Worm (Caenorhabditis elegans) whole organism, L2 larva: ENCODE results near the gene C27A2.7.

ENCODE experiments used
- C34F6.9 ChIP-seq: fragments of 150-350 bp; optimal IDR thresholded peaks from 2 replicates; lab custom pipeline; 2014; ENCODE audit warnings: missing biosample characterization, missing genetic modification characterization
- F13H6.1 ChIP-seq: sonication (generic microtip); optimal IDR thresholded peaks from 2 replicates; lab custom pipeline; 2016; ENCODE audit warnings: missing genetic modification characterization, missing compliant biosample characterization
- R02D3.7 ChIP-seq: fragments of 150-350 bp; optimal IDR thresholded peaks from 2 replicates; lab custom pipeline; 2014; ENCODE audit warnings: missing biosample characterization, missing genetic modification characterization
- Y55F3AM.14 ChIP-seq: fragments of 200-800 bp; sonication (Bioruptor generic); optimal IDR thresholded peaks from 2 replicates; lab custom pipeline; 2018; ENCODE audit warnings: mild to moderate bottlenecking, missing genetic modification characterization, missing compliant biosample characterization
- ama-1 ChIP-seq: fragments of 150-350 bp; optimal IDR thresholded peaks from 2 replicates; lab custom pipeline; 2018; ENCODE audit warnings: inconsistent platforms
- blmp-1 ChIP-seq: sonication (generic microtip); optimal IDR thresholded peaks from 2 replicates; lab custom pipeline; 2017; ENCODE audit warnings: missing genetic modification characterization, mild to moderate bottlenecking, missing compliant biosample characterization, antibody characterized with exemption, moderate library complexity; ENCODE audit not compliant: insufficient read depth
- ceh-82 ChIP-seq: fragments of 150-350 bp; optimal IDR thresholded peaks from 2 replicates; lab custom pipeline; 2014; ENCODE audit warnings: missing biosample characterization, missing genetic modification characterization
- crh-2 ChIP-seq: sonication (generic microtip); optimal IDR thresholded peaks from 2 replicates; lab custom pipeline; 2017; ENCODE audit warnings: missing biosample characterization, missing genetic modification characterization
- dmd-4 ChIP-seq: sonication (generic microtip); optimal IDR thresholded peaks from 2 replicates; lab custom pipeline; 2017; ENCODE audit warnings: missing biosample characterization, missing genetic modification characterization
- egl-27 ChIP-seq: sonication (generic microtip); optimal IDR thresholded peaks from 3 replicates; lab custom pipeline; 2017; ENCODE audit warnings: missing biosample characterization, missing genetic modification reagents, missing genetic modification characterization
- fos-1 ChIP-seq: fragments of 150-350 bp; optimal IDR thresholded peaks from 2 replicates; lab custom pipeline; 2014; ENCODE audit warnings: missing biosample characterization, missing genetic modification characterization
- gmeb-1 ChIP-seq: fragments of 150-350 bp; optimal IDR thresholded peaks from 2 replicates; lab custom pipeline; 2014; ENCODE audit warnings: missing biosample characterization, missing genetic modification characterization
- lin-11 ChIP-seq: fragments of 150-350 bp; sonication (generic microtip); optimal IDR thresholded peaks from 2 replicates; lab custom pipeline; 2014; ENCODE audit warnings: missing biosample characterization, missing genetic modification characterization, inconsistent platforms, mixed read lengths
- lin-13 ChIP-seq: fragments of 150-350 bp; optimal IDR thresholded peaks from 2 replicates; lab custom pipeline; 2014; ENCODE audit warnings: missing biosample characterization, missing genetic modification reagents, missing genetic modification characterization
- lin-39 ChIP-seq: fragments of 150-350 bp; optimal IDR thresholded peaks from 2 replicates; lab custom pipeline; 2014; ENCODE audit warnings: missing biosample characterization, missing genetic modification reagents, missing genetic modification characterization
- lsy-2 ChIP-seq, 2 experiments: fragments of 150-350 bp in 1 of 2; sonication (generic microtip) in 1 of 2; optimal IDR thresholded peaks; 2 replicates each; lab custom pipeline; 2014 to 2017; ENCODE audit warnings: missing biosample characterization in 2 of 2, missing genetic modification characterization in 2 of 2
- mab-5 ChIP-seq: fragments of 150-350 bp; optimal IDR thresholded peaks from 2 replicates; lab custom pipeline; 2014; ENCODE audit warnings: missing biosample characterization, missing genetic modification characterization
- mdl-1 ChIP-seq, 2 experiments: fragments of 150-350 bp in 1 of 2; sonication (generic microtip) in 1 of 2; optimal IDR thresholded peaks; 2 replicates each; lab custom pipeline; 2017; ENCODE audit warnings: missing biosample characterization in 2 of 2, missing genetic modification characterization in 2 of 2
- nhr-10 ChIP-seq: sonication (generic microtip); optimal IDR thresholded peaks from 2 replicates; lab custom pipeline; 2017; ENCODE audit warnings: missing biosample characterization, missing genetic modification characterization
- nhr-12 ChIP-seq: fragments of 150-350 bp; optimal IDR thresholded peaks from 2 replicates; lab custom pipeline; 2014; ENCODE audit warnings: missing biosample characterization, missing genetic modification characterization
- nhr-129 ChIP-seq: fragments of 150-350 bp; optimal IDR thresholded peaks from 2 replicates; lab custom pipeline; 2014; ENCODE audit warnings: missing biosample characterization, missing genetic modification characterization
- nhr-21 ChIP-seq: fragments of 150-350 bp; optimal IDR thresholded peaks from 2 replicates; lab custom pipeline; 2014; ENCODE audit warnings: missing biosample characterization, missing genetic modification characterization
- nhr-23 ChIP-seq: fragments of 150-350 bp; optimal IDR thresholded peaks from 2 replicates; lab custom pipeline; 2014; ENCODE audit warnings: missing biosample characterization, missing genetic modification reagents, missing genetic modification characterization
- nhr-6 ChIP-seq: fragments of 150-350 bp; optimal IDR thresholded peaks from 2 replicates; lab custom pipeline; 2014; ENCODE audit warnings: missing biosample characterization, missing genetic modification characterization
- nhr-77 ChIP-seq: fragments of 150-350 bp; optimal IDR thresholded peaks from 2 replicates; lab custom pipeline; 2014; ENCODE audit warnings: missing biosample characterization, missing genetic modification characterization
- peb-1 ChIP-seq: fragments of 150-350 bp; optimal IDR thresholded peaks from 2 replicates; lab custom pipeline; 2014; ENCODE audit warnings: missing biosample characterization, missing genetic modification characterization
- sem-4 ChIP-seq: fragments of 150-350 bp; optimal IDR thresholded peaks from 2 replicates; lab custom pipeline; 2014; ENCODE audit warnings: missing biosample characterization, missing genetic modification reagents, missing genetic modification characterization
- skn-1 ChIP-seq: sonication (generic microtip); optimal IDR thresholded peaks from 2 replicates; lab custom pipeline; 2017; ENCODE audit warnings: missing biosample characterization, missing genetic modification characterization
- sma-3 ChIP-seq: sonication (generic microtip); optimal IDR thresholded peaks from 2 replicates; lab custom pipeline; 2016; ENCODE audit warnings: missing genetic modification reagents, missing genetic modification characterization, missing compliant biosample characterization
- sma-9 ChIP-seq, 2 experiments: fragments of 150-350 bp in 1 of 2; sonication (generic microtip) in 1 of 2; optimal IDR thresholded peaks; 2 replicates each; lab custom pipeline; 2014 to 2016; ENCODE audit warnings: missing genetic modification characterization in 2 of 2, mild to moderate bottlenecking in 1 of 2, missing biosample characterization in 1 of 2, missing compliant biosample characterization in 1 of 2, missing genetic modification reagents in 1 of 2, moderate library complexity in 1 of 2
- unc-39 ChIP-seq: fragments of 150-350 bp; optimal IDR thresholded peaks from 2 replicates; lab custom pipeline; 2014; ENCODE audit warnings: missing biosample characterization, missing genetic modification characterization
- unc-55 ChIP-seq: fragments of 150-350 bp; sonication (generic microtip); optimal IDR thresholded peaks from 3 replicates; lab custom pipeline; 2014; ENCODE audit warnings: missing biosample characterization, missing genetic modification reagents, missing genetic modification characterization
- zag-1 ChIP-seq: fragments of 150-350 bp; optimal IDR thresholded peaks from 2 replicates; lab custom pipeline; 2014; ENCODE audit warnings: missing biosample characterization, missing genetic modification characterization
- ztf-1 ChIP-seq: fragments of 200-800 bp; sonication (Bioruptor generic); conservative IDR thresholded peaks from 2 replicates; pipeline ENCODE4 v1.3.6; 2022; ENCODE audit warnings: missing genetic modification characterization, missing compliant biosample characterization
- ztf-11 ChIP-seq: sonication (generic microtip); optimal IDR thresholded peaks from 2 replicates; lab custom pipeline; 2017; ENCODE audit warnings: missing biosample characterization, missing genetic modification characterization
- ztf-4 ChIP-seq: fragments of 150-350 bp; optimal IDR thresholded peaks from 2 replicates; lab custom pipeline; 2014; ENCODE audit warnings: missing biosample characterization, missing genetic modification characterization

The C27A2.7 gene

DNA sequence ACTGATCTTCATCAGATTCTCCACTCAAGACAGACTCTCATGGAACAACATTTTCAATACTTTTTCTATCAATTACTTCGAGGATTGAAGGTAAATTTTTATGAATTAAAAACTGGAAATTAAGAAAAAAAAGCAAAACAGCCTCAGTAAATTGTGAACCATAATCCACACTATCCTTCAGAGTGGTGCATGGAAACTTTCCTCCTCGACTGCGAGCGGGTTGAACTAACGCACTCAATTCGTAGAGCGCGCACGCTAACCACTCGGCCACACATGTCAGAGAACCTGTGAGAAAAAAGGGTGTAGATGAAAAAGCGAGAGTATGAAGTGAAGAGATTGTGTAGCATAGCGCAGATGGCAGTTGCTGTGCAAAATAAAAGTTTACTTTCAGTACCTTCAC is 33.9 kb upstream of the C27A2.7 start:
- TF ChIP-seq sma-3 = peak; percentile 57
- peak in 1 of 2 experiments; percentile 4 for TF ChIP-seq mdl-1 (tag; optimal IDR thresholded peaks at IDR 0.05; lab: Kevin White, UChicago)
- peak; percentile 36 for TF ChIP-seq ztf-4 (tag; lab: Kevin White, UChicago)
- no peak for TF ChIP-seq dmd-4 (tag; lab: Kevin White, UChicago)
- TF ChIP-seq lin-13 (GFP tag; lab: Kevin White, UChicago) = peak; percentile 63
- TF ChIP-seq peb-1 (tag; lab: Kevin White, UChicago) = no peak
- no peak for TF ChIP-seq nhr-12 (tag; lab: Kevin White, UChicago)
- TF ChIP-seq egl-27 (tag; lab: Kevin White, UChicago) = peak; percentile 53
- no peak for TF ChIP-seq unc-39 (tag; lab: Kevin White, UChicago)
- TF ChIP-seq gmeb-1 (tag; lab: Kevin White, UChicago) = peak; percentile 67
- TF ChIP-seq C34F6.9 (tag; lab: Kevin White, UChicago) = peak; percentile 52
- no peak for TF ChIP-seq ztf-11 (tag; lab: Kevin White, UChicago)
- peak; percentile 94 for TF ChIP-seq nhr-129
- no peak for TF ChIP-seq ama-1 (lab: Kevin White, UChicago)
- peak; percentile 79 for TF ChIP-seq fos-1 (tag; lab: Kevin White, UChicago)
- no peak for TF ChIP-seq lin-39
- peak; percentile 43 for TF ChIP-seq zag-1
- peak; percentile 33 for TF ChIP-seq lin-11 (tag; lab: Kevin White, UChicago)
- no peak for TF ChIP-seq nhr-23 (tag; lab: Kevin White, UChicago)
- peak; percentile 82 for TF ChIP-seq sma-9 (GFP tag; optimal IDR thresholded peaks at IDR 0.05; lab: Kevin White, UChicago)
- no peak for TF ChIP-seq sma-9 (tag; optimal IDR thresholded peaks at IDR 0.05; lab: Kevin White, UChicago)
- peak in 1 of 2 experiments; percentile 49 for TF ChIP-seq lsy-2 (tag; optimal IDR thresholded peaks at IDR 0.05; lab: Kevin White, UChicago)
- TF ChIP-seq sem-4 (tag; lab: Kevin White, UChicago) = peak; percentile 1
- peak; percentile 70 for TF ChIP-seq crh-2
- TF ChIP-seq F13H6.1 = peak; percentile 52
- peak; percentile 79 for TF ChIP-seq unc-55 (GFP tag; lab: Kevin White, UChicago)
- TF ChIP-seq mab-5 (tag; lab: Kevin White, UChicago) = peak; percentile 23
- TF ChIP-seq blmp-1 (tag; lab: Kevin White, UChicago) = peak; percentile 35
- no peak for TF ChIP-seq ztf-1
- no peak for TF ChIP-seq nhr-6 (tag; lab: Kevin White, UChicago)
- peak; percentile 61 for TF ChIP-seq Y55F3AM.14 (GFP tag; lab: Kevin White, UChicago)
- peak; percentile 85 for TF ChIP-seq nhr-21 (tag; lab: Kevin White, UChicago)

ce11 chrII:5103784-5104457 is 32.8 kb upstream of the C27A2.7 start, which contains the start of the genes C04G6.11 and mpk-2:
TSS of gene C04G6.11 (minus strand) at chrII:5103834.
TSS of gene mpk-2 (plus strand) at chrII:5104118.
- no peak for TF ChIP-seq lsy-2 (tag; optimal IDR thresholded peaks at IDR 0.05; lab: Kevin White, UChicago)
- peak; percentile 25 for TF ChIP-seq gmeb-1 (tag; lab: Kevin White, UChicago)
- TF ChIP-seq blmp-1 (tag; lab: Kevin White, UChicago) = no peak
- no peak for TF ChIP-seq R02D3.7 (tag; lab: Kevin White, UChicago)
- TF ChIP-seq sma-9 (GFP tag; optimal IDR thresholded peaks at IDR 0.05; lab: Kevin White, UChicago) = peak; percentile 59
- TF ChIP-seq sma-9 (tag; optimal IDR thresholded peaks at IDR 0.05; lab: Kevin White, UChicago) = no peak
- TF ChIP-seq skn-1 (tag; lab: Kevin White, UChicago) = no peak
- TF ChIP-seq F13H6.1 = peak; percentile 33
- TF ChIP-seq unc-55 (GFP tag; lab: Kevin White, UChicago) = no peak
- TF ChIP-seq fos-1 (tag; lab: Kevin White, UChicago) = peak; percentile 73
- peak; percentile 24 for TF ChIP-seq crh-2

DNA sequence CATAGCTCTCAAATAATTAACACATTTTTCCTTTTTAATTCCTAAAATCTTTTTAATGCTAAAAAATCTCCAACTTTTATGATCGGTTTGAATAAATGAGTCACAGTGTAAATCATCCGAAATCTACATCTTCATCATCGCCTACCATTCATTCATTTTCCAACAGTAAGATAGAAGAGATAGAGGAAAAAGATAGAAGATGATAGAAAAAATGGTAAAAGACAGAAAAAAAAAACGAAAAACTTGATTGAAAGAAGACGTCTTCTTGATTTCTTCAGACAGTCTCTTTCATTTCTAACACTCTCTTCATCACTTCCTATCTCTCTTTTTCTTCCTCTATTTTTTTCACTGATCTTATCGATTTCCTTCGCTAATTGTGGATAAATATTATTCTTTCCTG is 32.0 kb upstream of the C27A2.7 start:
- no peak for TF ChIP-seq gmeb-1 (tag; lab: Kevin White, UChicago)
- TF ChIP-seq fos-1 (tag; lab: Kevin White, UChicago) = peak; percentile 34
- no peak for TF ChIP-seq lin-11 (tag; lab: Kevin White, UChicago)
- no peak for TF ChIP-seq mab-5 (tag; lab: Kevin White, UChicago)
- TF ChIP-seq Y55F3AM.14 (GFP tag; lab: Kevin White, UChicago) = no peak
- peak; percentile 46 for TF ChIP-seq blmp-1 (tag; lab: Kevin White, UChicago)

ce11 chrII:5101701-5102100 is 30.5 kb upstream of the C27A2.7 start, which contains the start of the genes idpb-3 and idpb-1:
TSS of gene idpb-3 (minus strand) at chrII:5101801.
TSS of gene idpb-1 (plus strand) at chrII:5101984.
- TF ChIP-seq nhr-77 (tag; lab: Kevin White, UChicago) (no peak), R02D3.7 (tag; lab: Kevin White, UChicago) (no peak), ztf-4 (tag; lab: Kevin White, UChicago) (no peak), nhr-10 (tag; lab: Kevin White, UChicago) (no peak), unc-55 (GFP tag; lab: Kevin White, UChicago) (no peak), crh-2 (no peak), ceh-82 (tag; lab: Kevin White, UChicago) (no peak), nhr-23 (tag; lab: Kevin White, UChicago) (no peak), Y55F3AM.14 (GFP tag; lab: Kevin White, UChicago) (no peak), lin-13 (GFP tag; lab: Kevin White, UChicago) (no peak), nhr-6 (tag; lab: Kevin White, UChicago) (no peak), zag-1 (no peak), sem-4 (tag; lab: Kevin White, UChicago) (no peak), fos-1 (tag; lab: Kevin White, UChicago) (no peak), F13H6.1 (no peak), mdl-1 (tag; optimal IDR thresholded peaks at IDR 0.05; lab: Kevin White, UChicago) (no peak)
- TF ChIP-seq, all 48 proteins: peak for 0
